Fruit fly (Drosophila melanogaster): ENCODE results near the gene ZC3H3.

ZC3H3 gene

DNA sequence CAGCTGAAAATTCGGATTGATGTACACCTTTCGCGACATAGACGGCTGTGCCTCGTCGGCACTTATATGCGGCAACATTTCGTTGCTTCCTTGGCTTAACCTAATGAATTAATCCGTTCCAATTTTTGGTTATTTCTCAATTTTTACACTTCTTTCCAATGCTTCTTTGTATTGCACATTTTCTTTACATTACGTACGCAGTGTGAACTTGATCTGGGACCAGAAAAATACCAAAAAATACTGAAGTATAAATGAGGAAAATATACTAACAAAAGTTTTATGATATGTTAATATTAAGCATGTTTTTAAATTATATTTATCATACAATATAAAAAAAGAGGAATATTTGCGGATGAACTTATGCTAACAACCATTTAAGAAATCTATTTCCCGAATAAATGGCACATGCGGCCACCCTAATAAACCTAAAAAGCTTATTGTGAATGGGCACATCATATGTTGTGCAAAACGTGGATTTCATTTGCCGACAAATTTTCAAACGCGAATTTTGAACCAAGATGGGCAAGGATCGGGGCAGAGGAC, at the start of gene ZC3H3, which contains the start of gene Pus7:
Gene ZC3H3, minus strand, starts transcription at position 197 of the 543 bp plus-strand sequence.
Gene Pus7, plus strand, starts transcription at position 437 of the 543 bp plus-strand sequence.
- TF ChIP-seq BEAF-32 (GFP tag; optimal IDR thresholded peaks at IDR 0.05) = peak; percentile 36
- no peak for TF ChIP-seq wor (GFP tag; IDR thresholded peaks at IDR 0.05)
- TF ChIP-seq CG18764 (GFP tag; optimal IDR thresholded peaks at IDR 0.05) = no peak
- TF ChIP-seq CG3163 (GFP tag; optimal IDR thresholded peaks at IDR 0.05) = no peak
- peak; percentile 47 for TF ChIP-seq CG13287 (GFP tag; IDR thresholded peaks at IDR 0.05; ENCODE audit: partially characterized antibody)
- TF ChIP-seq hth (optimal IDR thresholded peaks at IDR 0.05) = no peak
- peak; percentile 43 for TF ChIP-seq CG15601 (tag; optimal IDR thresholded peaks at IDR 0.05)
- TF ChIP-seq prd (optimal IDR thresholded peaks at IDR 0.05) = no peak
- no peak for TF ChIP-seq prd (GFP tag; IDR thresholded peaks at IDR 0.05)
- TF ChIP-seq ci (GFP tag; IDR thresholded peaks at IDR 0.05) = no peak
- TF ChIP-seq Pdp1 (GFP tag; optimal IDR thresholded peaks at IDR 0.05) = peak in 1 of 2 experiments; percentile 7
- no peak for TF ChIP-seq CG5953 (GFP tag; IDR thresholded peaks at IDR 0.05)
- no peak for TF ChIP-seq bsh (GFP tag; optimal IDR thresholded peaks at IDR 0.05)
- TF ChIP-seq ind (GFP tag; optimal IDR thresholded peaks at IDR 0.05) = no peak
- TF ChIP-seq HLH4C (GFP tag; IDR thresholded peaks at IDR 0.05; ENCODE audit: partially characterized antibody) = no peak
- no peak for TF ChIP-seq gcm (GFP tag; optimal IDR thresholded peaks at IDR 0.05)
- no peak for TF ChIP-seq Fer2 (tag; optimal IDR thresholded peaks at IDR 0.05)
- no peak for TF ChIP-seq CG11560 (tag; IDR thresholded peaks at IDR 0.05)
- TF ChIP-seq CG14050 (GFP tag; IDR thresholded peaks at IDR 0.05) = no peak; the same call in 2 of the 3 replicates
- peak; percentile 3 for TF ChIP-seq twi (tag; optimal IDR thresholded peaks at IDR 0.05)
- TF ChIP-seq CG8388 (GFP tag; optimal IDR thresholded peaks at IDR 0.05) = no peak
- TF ChIP-seq org-1 (GFP tag; optimal IDR thresholded peaks at IDR 0.05) = no peak
- TF ChIP-seq Aef1 (GFP tag; IDR thresholded peaks at IDR 0.05) = no peak
- no peak for TF ChIP-seq Trl (optimal IDR thresholded peaks at IDR 0.05)
- no peak for TF ChIP-seq Trl (GFP tag; optimal IDR thresholded peaks at IDR 0.05)
- TF ChIP-seq CG34376 (GFP tag; optimal IDR thresholded peaks at IDR 0.05) = no peak
- no peak for TF ChIP-seq CG11247 (GFP tag; IDR thresholded peaks at IDR 0.05)
- TF ChIP-seq bigmax (GFP tag; optimal IDR thresholded peaks at IDR 0.05) = no peak
- TF ChIP-seq CG14965 (GFP tag; optimal IDR thresholded peaks at IDR 0.05; ENCODE audit: borderline replicate concordance) = no peak
- peak; percentile 43; the same call in 1 of the 3 replicates for TF ChIP-seq CG17361 (GFP tag; IDR thresholded peaks at IDR 0.05)
- no peak for TF ChIP-seq CG18599 (GFP tag; optimal IDR thresholded peaks at IDR 0.05)
- TF ChIP-seq H15 (GFP tag; IDR thresholded peaks at IDR 0.05) = no peak
- no peak for TF ChIP-seq CG8765 (GFP tag; IDR thresholded peaks at IDR 0.05)
- no peak for TF ChIP-seq CG14667 (GFP tag; IDR thresholded peaks at IDR 0.05)
- no peak for TF ChIP-seq CG2199 (GFP tag; IDR thresholded peaks at IDR 0.05)
- no peak for TF ChIP-seq BtbVII (GFP tag; optimal IDR thresholded peaks at IDR 0.05)
- TF ChIP-seq cg (GFP tag; optimal IDR thresholded peaks at IDR 0.05) = no peak
- no peak for TF ChIP-seq CG9727 (GFP tag; optimal IDR thresholded peaks at IDR 0.05)
- no peak for TF ChIP-seq Side (GFP tag; optimal IDR thresholded peaks at IDR 0.05)
- no peak for TF ChIP-seq en (GFP tag; optimal IDR thresholded peaks at IDR 0.05)
- peak; percentile 56 for TF ChIP-seq pzg (GFP tag; optimal IDR thresholded peaks at IDR 0.05)
- TF ChIP-seq Dip2 (GFP tag; IDR thresholded peaks at IDR 0.05) = no peak
- TF ChIP-seq Stat92E (GFP tag; optimal IDR thresholded peaks at IDR 0.05) = no peak
- TF ChIP-seq CTCF (GFP tag; optimal IDR thresholded peaks at IDR 0.05) = no peak
- TF ChIP-seq HLH3B (GFP tag; IDR thresholded peaks at IDR 0.05) = no peak
- TF ChIP-seq CG12219 (GFP tag; optimal IDR thresholded peaks at IDR 0.05) = no peak
- TF ChIP-seq slbo (GFP tag; IDR thresholded peaks at IDR 0.05) = no peak
- no peak for TF ChIP-seq CG34224 (GFP tag; IDR thresholded peaks at IDR 0.05; ENCODE audit: partially characterized antibody)
- TF ChIP-seq tna (GFP tag; IDR thresholded peaks at IDR 0.05; ENCODE audit: partially characterized antibody) = no peak
- no peak; the same call in 2 of the 4 replicates for TF ChIP-seq Dll (GFP tag; IDR thresholded peaks at IDR 0.05; ENCODE audit: partially characterized antibody)
- TF ChIP-seq CG12769 (tag; optimal IDR thresholded peaks at IDR 0.05) = no peak
- TF ChIP-seq Antp (GFP tag; optimal IDR thresholded peaks at IDR 0.05) = no peak
